Worm (Caenorhabditis elegans): Measurements from ENCODE around the gene shc-2.

ce11 chrII:4949380-4949950 is 19.5 kb upstream of the shc-2 start, which contains the start of the genes try-1 and zyg-12:
- TF ChIP-seq ztf-11 (tag; optimal IDR thresholded peaks at IDR 0.05): no peak
- no peak for TF ChIP-seq nhr-237 (tag; optimal IDR thresholded peaks at IDR 0.05)
- TF ChIP-seq unc-39 (tag; optimal IDR thresholded peaks at IDR 0.05): no peak

All from whole organism, mixed stage, embryonic.